Fruit fly (Drosophila melanogaster) whole organism, embryonic: ENCODE results near the gene RacGAP84C.

Experiments used
- CG10209 ChIP-seq: fragments of 200-800 bp; sonication (Bioruptor generic); optimal IDR thresholded peaks from 3 replicates; lab custom pipeline; 2017; ENCODE audit warnings: missing biosample characterization, mild to moderate bottlenecking, missing genetic modification characterization, missing genetic modification reagents
- CG10431 ChIP-seq: fragments of 200-800 bp; sonication (Bioruptor generic); optimal IDR thresholded peaks from 3 replicates; lab custom pipeline; 2018; ENCODE audit warnings: missing biosample characterization, mild to moderate bottlenecking, missing genetic modification characterization
- CG10565 ChIP-seq: fragments of 200-800 bp; sonication (Bioruptor generic); optimal IDR thresholded peaks from 3 replicates; lab custom pipeline; 2016; ENCODE audit warnings: missing biosample characterization, mild to moderate bottlenecking, missing genetic modification characterization
- CG10959 ChIP-seq: fragments of 200-800 bp; sonication (Bioruptor generic); IDR thresholded peaks from 2 replicates; pipeline ENCODE4 v1.3.6; 2022; ENCODE audit warnings: missing biosample characterization, missing genetic modification characterization
- CG11560 ChIP-seq: fragments of 200-800 bp; sonication (Bioruptor generic); IDR thresholded peaks from 3 replicates; pipeline ENCODE4 v1.3.6; 2022; ENCODE audit warnings: missing biosample characterization, missing genetic modification characterization
- CG13287 ChIP-seq: fragments of 200-800 bp; sonication (Bioruptor generic); IDR thresholded peaks from 2 replicates; pipeline ENCODE4 v1.3.6; 2022; ENCODE audit warnings: missing biosample characterization, missing genetic modification characterization; ENCODE audit not compliant: partially characterized antibody
- CG13775 ChIP-seq: fragments of 200-800 bp; sonication (Bioruptor generic); optimal IDR thresholded peaks from 3 replicates; lab custom pipeline; 2017; ENCODE audit warnings: missing biosample characterization, mild to moderate bottlenecking, missing genetic modification characterization
- CG15011 ChIP-seq: fragments of 200-800 bp; sonication (Bioruptor generic); optimal IDR thresholded peaks from 3 replicates; lab custom pipeline; 2018; ENCODE audit warnings: missing biosample characterization, mild to moderate bottlenecking, missing genetic modification characterization
- CG2712 ChIP-seq: fragments of 200-800 bp; optimal IDR thresholded peaks from 3 replicates; lab custom pipeline; 2019; ENCODE audit warnings: missing biosample characterization, mild to moderate bottlenecking, missing genetic modification characterization, moderate library complexity
- CG30403 ChIP-seq: fragments of 200-800 bp; sonication (Bioruptor generic); optimal IDR thresholded peaks from 3 replicates; lab custom pipeline; 2016; ENCODE audit warnings: missing biosample characterization, missing genetic modification characterization
- CG3163 ChIP-seq: fragments of 200-800 bp; sonication (Bioruptor generic); optimal IDR thresholded peaks from 3 replicates; lab custom pipeline; 2016; ENCODE audit warnings: missing biosample characterization, missing genetic modification characterization
- CG32772 ChIP-seq: fragments of 200-800 bp; sonication (Bioruptor generic); IDR thresholded peaks from 2 replicates; pipeline ENCODE4 v1.3.6; 2022; ENCODE audit warnings: missing biosample characterization, missing genetic modification characterization
- CG33213 ChIP-seq: fragments of 200-800 bp; sonication (Bioruptor generic); optimal IDR thresholded peaks from 3 replicates; lab custom pipeline; 2016; ENCODE audit warnings: missing biosample characterization, missing genetic modification characterization
- CG3838 ChIP-seq: fragments of 200-800 bp; sonication (Bioruptor generic); optimal IDR thresholded peaks from 3 replicates; lab custom pipeline; 2016; ENCODE audit warnings: missing biosample characterization, missing genetic modification characterization
- CG4424 ChIP-seq: fragments of 200-800 bp; sonication (Bioruptor generic); optimal IDR thresholded peaks from 3 replicates; lab custom pipeline; 2016; ENCODE audit warnings: missing biosample characterization, missing genetic modification characterization
- CG6175 ChIP-seq: fragments of 200-800 bp; sonication (Bioruptor generic); IDR thresholded peaks from 3 replicates; pipeline ENCODE4 v1.3.6; 2022; ENCODE audit warnings: missing biosample characterization, missing genetic modification characterization
- CG6272 ChIP-seq: fragments of 200-800 bp; sonication (Bioruptor generic); IDR thresholded peaks from 2 replicates; pipeline ENCODE4 v1.3.6; 2022; ENCODE audit warnings: missing biosample characterization, missing genetic modification characterization
- CG6791 ChIP-seq: fragments of 200-800 bp; sonication (Bioruptor generic); IDR thresholded peaks from 3 replicates; pipeline ENCODE4 v1.3.6; 2022; ENCODE audit warnings: missing biosample characterization, missing genetic modification characterization; ENCODE audit not compliant: partially characterized antibody
- CG8089 ChIP-seq: fragments of 200-800 bp; sonication (Bioruptor generic); optimal IDR thresholded peaks from 3 replicates; lab custom pipeline; 2016; ENCODE audit warnings: missing biosample characterization, missing genetic modification characterization
- CG8388 ChIP-seq: fragments of 200-800 bp; sonication (Bioruptor generic); optimal IDR thresholded peaks from 2 replicates; lab custom pipeline; 2019; ENCODE audit warnings: missing biosample characterization, mild to moderate bottlenecking, missing genetic modification characterization, moderate library complexity
- Dfd ChIP-seq, 2 experiments: fragments of >200 bp; optimal IDR thresholded peaks; 2 replicates each; lab custom pipeline; 2017; ENCODE audit warnings: missing biosample characterization in 2 of 2, missing genetic modification characterization in 2 of 2
- Doc3 ChIP-seq: fragments of 200-800 bp; sonication (Bioruptor generic); IDR thresholded peaks from 3 replicates; pipeline ENCODE4 v1.3.6; 2022; ENCODE audit warnings: missing biosample characterization, missing genetic modification characterization; ENCODE audit not compliant: partially characterized antibody
- Elba2 ChIP-seq: fragments of 200-800 bp; sonication (Bioruptor generic); optimal IDR thresholded peaks from 3 replicates; lab custom pipeline; 2016; ENCODE audit warnings: missing biosample characterization, missing genetic modification characterization
- Fer2 ChIP-seq: fragments of 200-800 bp; sonication (Bioruptor generic); optimal IDR thresholded peaks from 2 replicates; lab custom pipeline; 2018; ENCODE audit warnings: missing biosample characterization, mild to moderate bottlenecking, missing genetic modification characterization, moderate library complexity
- HLH4C ChIP-seq: fragments of 200-800 bp; sonication (Bioruptor generic); IDR thresholded peaks from 3 replicates; pipeline ENCODE4 v1.3.6; 2022; ENCODE audit warnings: missing biosample characterization, missing genetic modification characterization; ENCODE audit not compliant: partially characterized antibody
- HLHmδ ChIP-seq: fragments of 200-800 bp; sonication (Bioruptor generic); optimal IDR thresholded peaks from 2 replicates; lab custom pipeline; 2018; ENCODE audit warnings: missing biosample characterization, mild to moderate bottlenecking, missing genetic modification characterization, moderate library complexity
- HmgD ChIP-seq: fragments of 200-800 bp; sonication (Bioruptor generic); optimal IDR thresholded peaks from 3 replicates; lab custom pipeline; 2016; ENCODE audit warnings: missing biosample characterization, missing genetic modification characterization
- MBD-R2 ChIP-seq: fragments of 200-800 bp; sonication (Bioruptor generic); IDR thresholded peaks from 2 replicates; pipeline ENCODE4 v1.3.6; 2022; ENCODE audit warnings: missing biosample characterization, missing genetic modification characterization
- Mad ChIP-seq: fragments of 200-800 bp; sonication (Bioruptor generic); optimal IDR thresholded peaks from 2 replicates; lab custom pipeline; 2016; ENCODE audit warnings: missing biosample characterization, missing genetic modification characterization
- Mes4 ChIP-seq: fragments of 200-800 bp; sonication (Bioruptor generic); optimal IDR thresholded peaks from 2 replicates; lab custom pipeline; 2016; ENCODE audit warnings: missing biosample characterization, missing genetic modification characterization
- Poxn ChIP-seq: fragments of 200-800 bp; sonication (Bioruptor generic); IDR thresholded peaks from 2 replicates; pipeline ENCODE4 v1.3.6; 2022; ENCODE audit warnings: missing biosample characterization, missing genetic modification characterization
- Sox100B ChIP-seq: fragments of 200-800 bp; sonication (Bioruptor generic); optimal IDR thresholded peaks from 3 replicates; lab custom pipeline; 2018; ENCODE audit warnings: missing biosample characterization, mild to moderate bottlenecking, missing genetic modification characterization
- Stat92E ChIP-seq, 3 experiments: fragments of >200 bp in 2 of 3; fragments of 200-800 bp in 1 of 3; sonication (Bioruptor generic) in 1 of 3; optimal IDR thresholded peaks; 2 replicates each; lab custom pipeline; 2017 to 2019; ENCODE audit warnings: missing biosample characterization in 3 of 3, missing genetic modification characterization in 3 of 3, mild to moderate bottlenecking in 1 of 3, moderate library complexity in 1 of 3
- corto ChIP-seq: fragments of 200-800 bp; sonication (Bioruptor generic); optimal IDR thresholded peaks from 2 replicates; lab custom pipeline; 2016; ENCODE audit warnings: missing biosample characterization, mild to moderate bottlenecking, missing genetic modification characterization, moderate library complexity
- dmrt11E ChIP-seq: fragments of 200-800 bp; sonication (Bioruptor generic); optimal IDR thresholded peaks from 3 replicates; lab custom pipeline; 2018; ENCODE audit warnings: missing biosample characterization, mild to moderate bottlenecking, missing genetic modification characterization, moderate library complexity
- eyg ChIP-seq: fragments of 200-800 bp; sonication (Bioruptor generic); optimal IDR thresholded peaks from 3 replicates; lab custom pipeline; 2016; ENCODE audit warnings: missing biosample characterization, missing genetic modification characterization
- fd102C ChIP-seq: fragments of 200-800 bp; sonication (Bioruptor generic); optimal IDR thresholded peaks from 2 replicates; lab custom pipeline; 2018; ENCODE audit warnings: missing biosample characterization, mild to moderate bottlenecking, missing genetic modification characterization, moderate library complexity
- insv ChIP-seq, 2 experiments: fragments of 200-800 bp; sonication (Bioruptor generic); optimal IDR thresholded peaks; 3 replicates each; lab custom pipeline; 2016 to 2018; ENCODE audit warnings: missing biosample characterization in 2 of 2, missing genetic modification characterization in 2 of 2
- ken ChIP-seq: fragments of 200-800 bp; sonication (Bioruptor generic); IDR thresholded peaks from 3 replicates; pipeline ENCODE4 v1.3.6; 2022; ENCODE audit warnings: missing biosample characterization, missing genetic modification characterization
- knrl ChIP-seq: fragments of 200-800 bp; sonication (Bioruptor generic); IDR thresholded peaks from 3 replicates; pipeline ENCODE4 v1.3.6; 2022; ENCODE audit warnings: missing biosample characterization, missing genetic modification characterization; ENCODE audit not compliant: partially characterized antibody
- mam ChIP-seq: fragments of 200-800 bp; sonication (Bioruptor generic); optimal IDR thresholded peaks from 3 replicates; lab custom pipeline; 2016; ENCODE audit warnings: missing biosample characterization, missing genetic modification characterization
- mirr ChIP-seq: fragments of 200-800 bp; sonication (Bioruptor generic); optimal IDR thresholded peaks from 3 replicates; lab custom pipeline; 2018; ENCODE audit warnings: missing biosample characterization, mild to moderate bottlenecking, missing genetic modification characterization
- pzg ChIP-seq: fragments of 200-800 bp; sonication (Bioruptor generic); optimal IDR thresholded peaks from 3 replicates; lab custom pipeline; 2018; ENCODE audit warnings: missing biosample characterization, mild to moderate bottlenecking, missing genetic modification characterization, moderate library complexity
- sc ChIP-seq, 3 experiments: fragments of >200 bp in 2 of 3; fragments of 200-800 bp in 1 of 3; sonication (Bioruptor generic) in 1 of 3; optimal IDR thresholded peaks; 2 replicates in 2 of 3; 3 replicates in 1 of 3; lab custom pipeline; 2017; ENCODE audit warnings: mild to moderate bottlenecking in 1 of 3, missing biosample characterization in 1 of 3, missing genetic modification characterization in 1 of 3, missing genetic modification reagents in 1 of 3
- sob ChIP-seq: fragments of 200-800 bp; sonication (Bioruptor generic); IDR thresholded peaks from 2 replicates; pipeline ENCODE4 v1.3.6; 2022; ENCODE audit warnings: missing biosample characterization, missing genetic modification characterization
- sug ChIP-seq: fragments of 200-800 bp; optimal IDR thresholded peaks from 2 replicates; lab custom pipeline; 2019; ENCODE audit warnings: missing biosample characterization, mild to moderate bottlenecking, missing genetic modification characterization, moderate library complexity
- usp ChIP-seq: fragments of >200 bp; optimal IDR thresholded peaks from 2 replicates; lab custom pipeline; 2017; ENCODE audit warnings: missing biosample characterization, missing genetic modification characterization
- vnd ChIP-seq: fragments of 200-800 bp; sonication (Bioruptor generic); IDR thresholded peaks from 3 replicates; pipeline ENCODE4 v1.3.6; 2022; ENCODE audit warnings: missing biosample characterization, missing genetic modification characterization; ENCODE audit not compliant: partially characterized antibody
- zen2 ChIP-seq: fragments of 200-800 bp; sonication (Bioruptor generic); IDR thresholded peaks from 3 replicates; pipeline ENCODE4 v1.3.6; 2022; ENCODE audit warnings: missing biosample characterization, missing genetic modification characterization; ENCODE audit not compliant: partially characterized antibody

Gene RacGAP84C

DNA sequence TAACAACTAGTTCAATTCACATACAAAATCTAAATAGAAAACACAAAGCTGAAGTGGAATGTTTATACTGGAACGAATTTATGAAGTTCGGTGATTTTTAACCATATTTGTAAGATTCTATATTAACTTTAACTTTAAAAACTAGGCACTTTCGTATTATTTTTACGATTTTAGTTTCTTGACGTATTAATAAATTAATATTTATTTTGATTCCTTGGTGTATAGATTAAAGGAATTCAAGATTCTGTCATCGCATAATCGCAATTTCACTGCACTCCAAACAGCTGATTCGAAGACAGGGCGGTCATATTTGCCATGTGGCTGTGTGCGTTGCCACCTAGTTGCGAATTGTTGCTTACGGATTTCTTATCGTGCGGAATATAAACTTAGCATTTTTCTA, 36.3 kb upstream of the RacGAP84C start, which contains the start of the genes CG1227 and Dtwd2 (continued):
- TF ChIP-seq fd102C (GFP tag; lab: Kevin White, UChicago) (peak; percentile 28), Mad (peak; percentile 33), MBD-R2 (peak; percentile 98), eyg (GFP tag; lab: Kevin White, UChicago) (peak; percentile 66), knrl (GFP tag; lab: Robert Waterston, UW) (no peak), Fer2 (tag; lab: Kevin White, UChicago) (peak; percentile 91), HLH4C (no peak), Elba2 (GFP tag; lab: Kevin White, UChicago) (peak; percentile 29), dmrt11E (tag; lab: Kevin White, UChicago) (peak; percentile 90), CG13287 (GFP tag; lab: Robert Waterston, UW) (peak; percentile 45; the same call in 1 of the 2 replicates), CG10565 (GFP tag; lab: Kevin White, UChicago) (no peak), CG13775 (GFP tag; lab: Kevin White, UChicago) (peak; percentile 87), CG30403 (GFP tag; lab: Kevin White, UChicago) (peak; percentile 92), CG32772 (GFP tag; lab: Robert Waterston, UW) (peak; percentile 78), mirr (no peak), CG2712 (tag; lab: Kevin White, UChicago) (peak; percentile 95), ken (GFP tag; lab: Robert Waterston, UW) (peak; percentile 78; the same call in 1 of the 3 replicates), HLHmδ (no peak), sc (optimal IDR thresholded peaks at IDR 0.05; lab: Kevin White, UChicago) (no peak), sc (GFP tag; optimal IDR thresholded peaks at IDR 0.05; lab: Kevin White, UChicago) (peak; percentile 57), CG33213 (GFP tag; lab: Kevin White, UChicago) (peak; percentile 12), CG4424 (peak; percentile 81), insv (GFP tag; optimal IDR thresholded peaks at IDR 0.05; lab: Kevin White, UChicago) (peak in 1 of 2 experiments; percentile 56), CG11560 (tag; lab: Robert Waterston, UW) (peak; percentile 70; the same call in 2 of the 3 replicates), Mes4 (GFP tag; lab: Kevin White, UChicago) (peak; percentile 27), CG3163 (no peak), CG6175 (GFP tag; lab: Robert Waterston, UW) (no peak; the same call in 2 of the 3 replicates), HmgD (no peak), Sox100B (GFP tag; lab: Kevin White, UChicago) (no peak), Poxn (GFP tag; lab: Robert Waterston, UW) (peak; percentile 51; the same call in 1 of the 2 replicates), Doc3 (GFP tag; lab: Robert Waterston, UW) (no peak), mam (GFP tag; lab: Kevin White, UChicago) (peak; percentile 64), zen2 (GFP tag; lab: Robert Waterston, UW) (no peak), Stat92E (GFP tag; optimal IDR thresholded peaks at IDR 0.05; lab: Kevin White, UChicago) (peak in 1 of 3 experiments; percentile 70), vnd (GFP tag; lab: Robert Waterston, UW) (no peak), CG15011 (no peak), Dfd (GFP tag; optimal IDR thresholded peaks at IDR 0.05; lab: Kevin White, UChicago) (no peak), CG8089 (GFP tag; lab: Kevin White, UChicago) (peak; percentile 7), CG8388 (GFP tag; lab: Kevin White, UChicago) (peak; percentile 94), CG6272 (peak; percentile 26; the same call in 1 of the 2 replicates), CG6791 (GFP tag; lab: Robert Waterston, UW) (no peak), CG10209 (peak; percentile 87), CG10431 (GFP tag; lab: Kevin White, UChicago) (peak; percentile 80), CG3838 (GFP tag; lab: Kevin White, UChicago) (peak; percentile 62), usp (GFP tag; lab: Kevin White, UChicago) (no peak), CG10959 (GFP tag; lab: Robert Waterston, UW) (peak; percentile 55; the same call in 1 of the 2 replicates), sug (peak; percentile 94), corto (GFP tag; lab: Kevin White, UChicago) (peak; percentile 83), pzg (GFP tag; lab: Kevin White, UChicago) (peak; percentile 36), sob (GFP tag; lab: Robert Waterston, UW) (peak; percentile 91)
